Fruit fly (Drosophila melanogaster): ENCODE measurements around the gene p38a.

The p38a gene

DNA sequence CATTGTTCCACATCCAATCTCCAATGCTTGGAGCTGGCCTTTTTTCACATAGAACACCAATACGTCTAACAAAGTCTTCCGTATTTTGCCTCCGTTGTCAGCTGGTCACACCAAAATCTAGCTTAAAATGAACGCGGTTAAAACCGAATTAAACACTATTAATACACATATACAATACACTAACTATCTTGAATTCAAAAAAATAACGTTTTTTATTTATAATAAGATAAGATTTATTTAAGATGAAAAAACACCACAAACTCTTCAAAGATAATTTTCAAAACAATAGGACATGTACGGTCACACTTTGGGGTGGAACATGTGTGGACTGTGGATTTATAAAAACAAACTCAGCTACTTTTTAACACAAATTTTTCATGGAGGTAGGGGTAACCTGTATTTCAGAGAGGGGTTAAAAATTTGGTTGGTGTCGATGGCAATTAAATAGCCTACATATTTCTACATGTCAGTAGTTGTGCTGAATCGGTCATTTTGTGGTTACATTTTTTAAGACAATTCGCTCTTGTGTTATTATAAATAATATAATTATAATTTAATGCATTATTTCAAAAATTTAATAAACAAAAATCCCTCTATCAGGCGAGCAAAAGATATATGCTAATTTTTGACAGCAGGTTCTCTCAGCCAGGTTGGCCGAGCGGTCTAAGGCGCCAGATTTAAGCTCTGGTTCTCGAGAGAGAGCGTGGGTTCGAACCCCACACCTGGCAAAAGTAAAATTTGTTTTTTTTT lies 39.6 kb downstream of the p38a start, which contains the start of gene CG13605 (continued):
- TF ChIP-seq CG4404 (GFP tag; IDR thresholded peaks at IDR 0.05) (no peak), chif (GFP tag; optimal IDR thresholded peaks at IDR 0.05) (peak in 1 of 2 experiments; percentile 50), CG13894 (tag; optimal IDR thresholded peaks at IDR 0.05) (peak; percentile 80), CG10366 (GFP tag; IDR thresholded peaks at IDR 0.05) (peak; percentile 65), pho (GFP tag; optimal IDR thresholded peaks at IDR 0.05) (no peak), zen (tag; optimal IDR thresholded peaks at IDR 0.05) (peak; percentile 48), ems (GFP tag; optimal IDR thresholded peaks at IDR 0.05) (peak; percentile 32), cg (GFP tag; optimal IDR thresholded peaks at IDR 0.05) (no peak), gem (tag; optimal IDR thresholded peaks at IDR 0.05) (peak; percentile 86), CG8281 (tag; optimal IDR thresholded peaks at IDR 0.05) (peak; percentile 27), CG10147 (GFP tag; optimal IDR thresholded peaks at IDR 0.05) (peak; percentile 79), ac (GFP tag; optimal IDR thresholded peaks at IDR 0.05) (no peak), HHEX (GFP tag; optimal IDR thresholded peaks at IDR 0.05) (peak; percentile 88), pan (optimal IDR thresholded peaks at IDR 0.05) (no peak), pan (GFP tag; optimal IDR thresholded peaks at IDR 0.05 in 1 of 2, IDR thresholded peaks at IDR 0.05 in 1 of 2) (peak in 1 of 2 experiments; percentile 82), Ravus (GFP tag; IDR thresholded peaks at IDR 0.05) (no peak; the same call in 1 of the 2 replicates), CG4820 (GFP tag; optimal IDR thresholded peaks at IDR 0.05) (peak; percentile 52), CG30020 (tag; optimal IDR thresholded peaks at IDR 0.05) (peak; percentile 48), wdn (GFP tag; IDR thresholded peaks at IDR 0.05) (0 out of 2 replicates have a peak, but pooled peaks have one; percentile 21), nerfin-2 (GFP tag; IDR thresholded peaks at IDR 0.05; ENCODE audit: partially characterized antibody) (no peak), Dip2 (GFP tag; IDR thresholded peaks at IDR 0.05) (no peak), NfI (GFP tag; optimal IDR thresholded peaks at IDR 0.05) (peak; percentile 79), Neu2 (GFP tag; optimal IDR thresholded peaks at IDR 0.05; ENCODE audit: borderline replicate concordance) (no peak), fd96Cb (tag; optimal IDR thresholded peaks at IDR 0.05) (peak; percentile 70), CG4707 (GFP tag; optimal IDR thresholded peaks at IDR 0.05) (peak; percentile 19), phol (tag; optimal IDR thresholded peaks at IDR 0.05) (peak; percentile 57), CG33557 (GFP tag; optimal IDR thresholded peaks at IDR 0.05) (peak; percentile 6), H2.0 (GFP tag; IDR thresholded peaks at IDR 0.05) (peak; percentile 63), CG3726 (GFP tag; IDR thresholded peaks at IDR 0.05) (0 out of 3 replicates have a peak, but pooled peaks have one; percentile 14), dysf (GFP tag; IDR thresholded peaks at IDR 0.05) (peak; percentile 72), CG6689 (GFP tag; IDR thresholded peaks at IDR 0.05) (peak; percentile 57), twi (tag; optimal IDR thresholded peaks at IDR 0.05) (peak; percentile 28), mam (GFP tag; optimal IDR thresholded peaks at IDR 0.05) (peak; percentile 81), CG34376 (GFP tag; optimal IDR thresholded peaks at IDR 0.05) (peak; percentile 21), CG18011 (GFP tag; optimal IDR thresholded peaks at IDR 0.05) (peak; percentile 55), pnt (GFP tag; optimal IDR thresholded peaks at IDR 0.05) (peak; percentile 26), vfl (GFP tag; optimal IDR thresholded peaks at IDR 0.05) (peak; percentile 25), Hr51 (GFP tag; optimal IDR thresholded peaks at IDR 0.05) (peak; percentile 29 to 79), CG1603 (tag; optimal IDR thresholded peaks at IDR 0.05) (peak; percentile 36), CG2712 (tag; optimal IDR thresholded peaks at IDR 0.05) (peak; percentile 80), chinmo (GFP tag; IDR thresholded peaks at IDR 0.05; ENCODE audit: partially characterized antibody) (peak; percentile 5; the same call in 1 of the 4 replicates), ash1 (GFP tag; optimal IDR thresholded peaks at IDR 0.05) (no peak), NC2α (GFP tag; optimal IDR thresholded peaks at IDR 0.05) (no peak), CG14441 (GFP tag; IDR thresholded peaks at IDR 0.05) (peak; percentile 72), CG31224 (GFP tag; IDR thresholded peaks at IDR 0.05) (peak; percentile 66), CG6765 (GFP tag; optimal IDR thresholded peaks at IDR 0.05) (peak; percentile 85), NK7.1 (GFP tag; optimal IDR thresholded peaks at IDR 0.05) (no peak), ranshi (GFP tag; IDR thresholded peaks at IDR 0.05) (peak; percentile 58; the same call in 1 of the 2 replicates), CG4282 (GFP tag; optimal IDR thresholded peaks at IDR 0.05) (peak; percentile 16)
